Worm (Caenorhabditis elegans): ENCODE results near the gene shc-2.

DNA sequence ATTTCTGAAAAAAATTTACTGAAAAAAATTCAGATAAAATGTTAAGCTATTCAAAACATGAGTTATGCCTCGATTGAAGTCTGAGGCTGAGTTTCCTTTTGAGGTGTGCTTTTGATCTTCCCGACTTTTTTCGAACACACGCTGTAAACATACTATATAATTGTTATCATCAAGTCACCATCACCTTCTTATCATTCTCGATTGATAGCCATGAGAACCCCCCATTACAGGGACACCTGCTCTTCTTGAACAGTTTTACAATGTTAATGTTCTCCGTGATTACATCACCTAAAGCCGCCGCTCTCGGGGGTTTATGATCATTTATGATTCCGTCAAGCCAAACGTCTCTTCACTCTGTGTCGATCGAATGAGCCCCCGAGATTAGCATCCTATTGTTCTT is 15.2 kb downstream of the shc-2 start:
- TF ChIP-seq tbx-37 (GFP tag; conservative IDR thresholded peaks at IDR 0.05) (no peak), ama-1 (optimal IDR thresholded peaks at IDR 0.05) (no peak)

All from whole organism, early embryonic.